Worm (Caenorhabditis elegans) whole organism, young adult: ENCODE results near the gene D2096.5.

Experiments used
- D2030.7 ChIP-seq: fragments of 200-800 bp; sonication (Bioruptor generic); IDR thresholded peaks from 2 replicates; pipeline ENCODE4 v1.3.6; 2022; ENCODE audit warnings: missing genetic modification reagents, missing genetic modification characterization, missing compliant biosample characterization
- F10E7.11 ChIP-seq: sonication (generic microtip); optimal IDR thresholded peaks from 2 replicates; lab custom pipeline; 2017; ENCODE audit warnings: mild to moderate bottlenecking, missing genetic modification characterization, moderate library complexity, missing compliant biosample characterization
- T07F8.4 ChIP-seq: sonication (generic microtip); optimal IDR thresholded peaks from 2 replicates; lab custom pipeline; 2016; ENCODE audit warnings: mild to moderate bottlenecking, missing genetic modification characterization, moderate library complexity, missing compliant biosample characterization
- Y56A3A.18 ChIP-seq: fragments of 200-800 bp; sonication (Bioruptor generic); IDR thresholded peaks from 2 replicates; pipeline ENCODE4 v1.3.6; 2022; ENCODE audit warnings: missing genetic modification reagents, missing genetic modification characterization, missing compliant biosample characterization
- ZK185.1 ChIP-seq: sonication (generic microtip); optimal IDR thresholded peaks from 2 replicates; lab custom pipeline; 2016; ENCODE audit warnings: mild to moderate bottlenecking, missing genetic modification characterization, missing compliant biosample characterization; ENCODE audit not compliant: poor library complexity, severe bottlenecking
- him-1 ChIP-seq: sonication (generic microtip); optimal IDR thresholded peaks from 2 replicates; lab custom pipeline; 2016; ENCODE audit warnings: missing genotype, missing genetic modification reagents, missing genetic modification characterization, missing compliant biosample characterization
- hrde-1 ChIP-seq: sonication (generic microtip); optimal IDR thresholded peaks from 2 replicates; lab custom pipeline; 2016; ENCODE audit warnings: missing genetic modification characterization, mild to moderate bottlenecking, missing compliant biosample characterization, moderate library complexity, missing genotype, missing genetic modification reagents, borderline replicate concordance
- let-607 ChIP-seq, 2 experiments: fragments of 200-800 bp in 1 of 2; sonication (Bioruptor generic) in 1 of 2; sonication (generic microtip) in 1 of 2; optimal IDR thresholded peaks; 2 replicates each; lab custom pipeline; 2016 to 2018; ENCODE audit warnings: mild to moderate bottlenecking in 2 of 2, missing compliant biosample characterization in 2 of 2, missing genetic modification characterization in 2 of 2, moderate library complexity in 2 of 2, missing genotype in 1 of 2
- madf-3 ChIP-seq: fragments of 200-800 bp; sonication (Bioruptor generic); IDR thresholded peaks from 2 replicates; pipeline ENCODE4 v1.3.6; 2022; ENCODE audit warnings: missing genetic modification reagents, missing genetic modification characterization, missing compliant biosample characterization
- snpc-1.3 ChIP-seq: sonication (generic microtip); optimal IDR thresholded peaks from 2 replicates; lab custom pipeline; 2017; ENCODE audit warnings: missing genetic modification characterization, mild to moderate bottlenecking, missing compliant biosample characterization, antibody characterized with exemption, moderate library complexity, missing genotype, missing genetic modification reagents; ENCODE audit not compliant: insufficient read depth
- unc-130 ChIP-seq: sonication (generic microtip); optimal IDR thresholded peaks from 2 replicates; lab custom pipeline; 2016; ENCODE audit warnings: missing genetic modification reagents, missing genetic modification characterization, missing compliant biosample characterization
- xnd-1 ChIP-seq: sonication (generic microtip); optimal IDR thresholded peaks from 2 replicates; lab custom pipeline; 2016; ENCODE audit warnings: missing genotype, missing genetic modification reagents, missing genetic modification characterization, missing compliant biosample characterization
- zfh-2 ChIP-seq: fragments of 200-800 bp; sonication (Bioruptor generic); conservative IDR thresholded peaks from 2 replicates; pipeline ENCODE4 v1.3.6; 2022; ENCODE audit warnings: missing genetic modification reagents, missing genetic modification characterization, missing compliant biosample characterization
- ztf-25 ChIP-seq: fragments of 200-800 bp; sonication (Bioruptor generic); IDR thresholded peaks from 2 replicates; pipeline ENCODE4 v1.3.6; 2022; ENCODE audit warnings: missing genetic modification reagents, missing genetic modification characterization, missing compliant biosample characterization

DNA sequence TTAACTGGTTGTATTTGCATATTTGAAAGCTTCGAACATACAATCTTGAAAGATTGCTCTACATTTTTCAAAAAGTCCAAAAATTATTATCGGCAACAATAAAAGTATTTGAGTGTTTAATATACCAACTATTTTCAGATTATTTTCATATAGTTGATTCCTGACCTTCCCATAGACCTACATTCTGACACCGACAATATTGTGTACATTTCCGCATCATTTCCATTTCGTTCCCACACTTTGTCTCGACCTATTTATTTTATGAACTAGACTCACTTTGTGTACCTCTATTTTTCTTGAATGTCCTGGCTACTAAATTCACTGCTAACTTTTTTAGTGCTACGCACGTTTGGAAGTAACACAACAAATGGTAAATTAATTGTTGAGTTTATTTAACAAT, 17.2 kb downstream of the D2096.5 start, which contains the start of gene lgc-5:
- TF ChIP-seq ZK185.1 (tag; lab: Kevin White, UChicago) (no peak), ztf-25 (GFP tag; lab: Robert Waterston, UW) (no peak), unc-130 (GFP tag; lab: Kevin White, UChicago) (no peak), zfh-2 (GFP tag; lab: Robert Waterston, UW) (no peak), F10E7.11 (tag; lab: Kevin White, UChicago) (no peak), madf-3 (GFP tag; lab: Robert Waterston, UW) (no peak), let-607 (tag; optimal IDR thresholded peaks at IDR 0.05; lab: Kevin White, UChicago) (no peak), hrde-1 (tag; lab: Kevin White, UChicago) (no peak), him-1 (tag; lab: Kevin White, UChicago) (no peak), Y56A3A.18 (no peak), T07F8.4 (tag; lab: Kevin White, UChicago) (no peak), D2030.7 (GFP tag; lab: Robert Waterston, UW) (no peak), snpc-1.3 (tag; lab: Kevin White, UChicago) (no peak), xnd-1 (tag; lab: Kevin White, UChicago) (no peak)
